Fruit fly (Drosophila melanogaster) whole organism, embryonic: Measurements from ENCODE around the gene Sk2.

Experiments
- Blimp-1 ChIP-seq: fragments of 200-800 bp; sonication (Bioruptor generic); optimal IDR thresholded peaks from 3 replicates; lab custom pipeline; 2018; ENCODE audit warnings: missing biosample characterization, missing genetic modification characterization, mild to moderate bottlenecking, moderate library complexity, missing genetic modification reagents
- CG10147 ChIP-seq: fragments of 200-800 bp; sonication (Bioruptor generic); optimal IDR thresholded peaks from 2 replicates; lab custom pipeline; 2019; ENCODE audit warnings: missing biosample characterization, mild to moderate bottlenecking, missing genetic modification characterization, moderate library complexity
- CG10209 ChIP-seq: fragments of 200-800 bp; sonication (Bioruptor generic); optimal IDR thresholded peaks from 3 replicates; lab custom pipeline; 2017; ENCODE audit warnings: missing biosample characterization, mild to moderate bottlenecking, missing genetic modification characterization, missing genetic modification reagents
- CG10267 ChIP-seq: fragments of 200-800 bp; sonication (Bioruptor generic); optimal IDR thresholded peaks from 2 replicates; lab custom pipeline; 2018; ENCODE audit warnings: missing biosample characterization, mild to moderate bottlenecking, missing genetic modification characterization, moderate library complexity
- CG10654 ChIP-seq: fragments of 200-800 bp; sonication (Bioruptor generic); optimal IDR thresholded peaks from 2 replicates; lab custom pipeline; 2016; ENCODE audit warnings: missing biosample characterization, missing genetic modification characterization
- CG11504 ChIP-seq: fragments of 200-800 bp; sonication (Bioruptor generic); optimal IDR thresholded peaks from 3 replicates; lab custom pipeline; 2019; ENCODE audit warnings: missing biosample characterization, mild to moderate bottlenecking, missing genetic modification characterization, moderate library complexity
- CG11695 ChIP-seq: fragments of 200-800 bp; sonication (Bioruptor generic); IDR thresholded peaks from 3 replicates; pipeline ENCODE4 v1.3.6; 2022; ENCODE audit warnings: missing biosample characterization, missing genetic modification characterization
- CG13287 ChIP-seq: fragments of 200-800 bp; sonication (Bioruptor generic); IDR thresholded peaks from 2 replicates; pipeline ENCODE4 v1.3.6; 2022; ENCODE audit warnings: missing biosample characterization, missing genetic modification characterization; ENCODE audit not compliant: partially characterized antibody
- CG14441 ChIP-seq: fragments of 200-800 bp; sonication (Bioruptor generic); IDR thresholded peaks from 2 replicates; pipeline ENCODE4 v1.3.6; 2022; ENCODE audit warnings: missing biosample characterization, missing genetic modification characterization
- CG1529 ChIP-seq: fragments of 200-800 bp; sonication (Bioruptor generic); optimal IDR thresholded peaks from 3 replicates; lab custom pipeline; 2018; ENCODE audit warnings: missing biosample characterization, missing genetic modification characterization
- CG15514 ChIP-seq: fragments of 200-800 bp; sonication (Bioruptor generic); optimal IDR thresholded peaks from 3 replicates; lab custom pipeline; 2017; ENCODE audit warnings: missing biosample characterization, missing genetic modification characterization, mild to moderate bottlenecking, moderate library complexity, missing genetic modification reagents
- CG18599 ChIP-seq: fragments of 200-800 bp; sonication (Bioruptor generic); optimal IDR thresholded peaks from 3 replicates; lab custom pipeline; 2017; ENCODE audit warnings: missing biosample characterization, missing genetic modification characterization, mild to moderate bottlenecking, moderate library complexity, missing genetic modification reagents
- CG2199 ChIP-seq: fragments of 200-800 bp; sonication (Bioruptor generic); IDR thresholded peaks from 3 replicates; pipeline ENCODE4 v1.3.6; 2022; ENCODE audit warnings: missing biosample characterization, missing genetic modification characterization
- CG2875 ChIP-seq: fragments of 200-800 bp; sonication (Bioruptor generic); optimal IDR thresholded peaks from 2 replicates; lab custom pipeline; 2017; ENCODE audit warnings: missing biosample characterization, mild to moderate bottlenecking, missing genetic modification characterization, missing genetic modification reagents
- CG34376 ChIP-seq: fragments of 200-800 bp; sonication (Bioruptor generic); optimal IDR thresholded peaks from 2 replicates; lab custom pipeline; 2018; ENCODE audit warnings: missing biosample characterization, mild to moderate bottlenecking, missing genetic modification characterization
- CG3995 ChIP-seq: fragments of 200-800 bp; sonication (Bioruptor generic); optimal IDR thresholded peaks from 3 replicates; lab custom pipeline; 2016; ENCODE audit warnings: missing biosample characterization, missing genetic modification characterization
- CG4328 ChIP-seq: fragments of 200-800 bp; sonication (Bioruptor generic); optimal IDR thresholded peaks from 3 replicates; lab custom pipeline; 2017; ENCODE audit warnings: missing biosample characterization, missing genetic modification reagents, missing genetic modification characterization
- CG5953 ChIP-seq: fragments of 200-800 bp; sonication (Bioruptor generic); IDR thresholded peaks from 2 replicates; pipeline ENCODE4 v1.3.6; 2022; ENCODE audit warnings: missing biosample characterization, missing genetic modification characterization
- CG6272 ChIP-seq: fragments of 200-800 bp; sonication (Bioruptor generic); IDR thresholded peaks from 2 replicates; pipeline ENCODE4 v1.3.6; 2022; ENCODE audit warnings: missing biosample characterization, missing genetic modification characterization
- CG8478 ChIP-seq: fragments of >200 bp; optimal IDR thresholded peaks from 2 replicates; lab custom pipeline; 2018
- CTCF ChIP-seq: fragments of 200-800 bp; sonication (Bioruptor generic); optimal IDR thresholded peaks from 2 replicates; lab custom pipeline; 2017; ENCODE audit warnings: missing biosample characterization, mild to moderate bottlenecking, missing genetic modification characterization, moderate library complexity
- Doc3 ChIP-seq: fragments of 200-800 bp; sonication (Bioruptor generic); IDR thresholded peaks from 3 replicates; pipeline ENCODE4 v1.3.6; 2022; ENCODE audit warnings: missing biosample characterization, missing genetic modification characterization; ENCODE audit not compliant: partially characterized antibody
- ERR ChIP-seq: fragments of 200-800 bp; sonication (Bioruptor generic); optimal IDR thresholded peaks from 2 replicates; lab custom pipeline; 2016; ENCODE audit warnings: missing biosample characterization, missing genetic modification characterization
- Ets65A ChIP-seq: fragments of 200-800 bp; sonication (Bioruptor generic); peaks from one replicate; lab custom pipeline; 2016; ENCODE audit warnings: missing biosample characterization, missing genetic modification characterization
- HLH54F ChIP-seq: fragments of 200-800 bp; sonication (Bioruptor generic); optimal IDR thresholded peaks from 3 replicates; lab custom pipeline; 2016; ENCODE audit warnings: missing biosample characterization, missing genetic modification characterization
- MTF-1 ChIP-seq: fragments of 200-800 bp; sonication (Bioruptor generic); optimal IDR thresholded peaks from 2 replicates; lab custom pipeline; 2018; ENCODE audit warnings: missing biosample characterization, mild to moderate bottlenecking, missing genetic modification characterization, borderline replicate concordance
- Myb ChIP-seq: fragments of 200-800 bp; sonication (Bioruptor generic); optimal IDR thresholded peaks from 2 replicates; lab custom pipeline; 2016; ENCODE audit warnings: missing biosample characterization, missing genetic modification characterization
- Neu2 ChIP-seq: fragments of 200-800 bp; sonication (Bioruptor generic); optimal IDR thresholded peaks from 3 replicates; lab custom pipeline; 2016; ENCODE audit warnings: missing biosample characterization, missing genetic modification characterization, borderline replicate concordance
- Poxn ChIP-seq: fragments of 200-800 bp; sonication (Bioruptor generic); IDR thresholded peaks from 2 replicates; pipeline ENCODE4 v1.3.6; 2022; ENCODE audit warnings: missing biosample characterization, missing genetic modification characterization
- Ptx1 ChIP-seq: fragments of 200-800 bp; sonication (Bioruptor generic); IDR thresholded peaks from 2 replicates; pipeline ENCODE4 v1.3.6; 2022; ENCODE audit warnings: missing biosample characterization, missing genetic modification characterization
- Vsx1 ChIP-seq: fragments of 200-800 bp; sonication (Bioruptor generic); optimal IDR thresholded peaks from 2 replicates; lab custom pipeline; 2017; ENCODE audit warnings: missing biosample characterization, mild to moderate bottlenecking, missing genetic modification characterization, missing genetic modification reagents
- ato ChIP-seq: fragments of 200-800 bp; sonication (Bioruptor generic); IDR thresholded peaks from 2 replicates; pipeline ENCODE4 v1.3.6; 2022; ENCODE audit warnings: missing biosample characterization, missing genetic modification characterization; ENCODE audit not compliant: partially characterized antibody
- btn ChIP-seq: fragments of 200-800 bp; sonication (Bioruptor generic); optimal IDR thresholded peaks from 2 replicates; lab custom pipeline; 2016; ENCODE audit warnings: missing biosample characterization, missing genetic modification characterization
- da ChIP-seq: fragments of 200-800 bp; sonication (Bioruptor generic); optimal IDR thresholded peaks from 2 replicates; lab custom pipeline; 2016; ENCODE audit warnings: missing biosample characterization, missing genetic modification characterization
- dysf ChIP-seq: fragments of 200-800 bp; sonication (Bioruptor generic); IDR thresholded peaks from 3 replicates; pipeline ENCODE4 v1.3.6; 2022; ENCODE audit warnings: missing biosample characterization, missing genetic modification characterization
- gfzf ChIP-seq: fragments of 200-800 bp; sonication (Bioruptor generic); optimal IDR thresholded peaks from 2 replicates; lab custom pipeline; 2016; ENCODE audit warnings: missing biosample characterization, mild to moderate bottlenecking, missing genetic modification characterization, moderate library complexity
- grau ChIP-seq: fragments of 200-800 bp; optimal IDR thresholded peaks from 3 replicates; lab custom pipeline; 2019; ENCODE audit warnings: missing biosample characterization, mild to moderate bottlenecking, missing genetic modification characterization, moderate library complexity
- jumu ChIP-seq: fragments of 200-800 bp; sonication (Bioruptor generic); optimal IDR thresholded peaks from 3 replicates; lab custom pipeline; 2016; ENCODE audit warnings: missing biosample characterization, missing genetic modification characterization
- kay ChIP-seq: fragments of 200-800 bp; sonication (Bioruptor generic); optimal IDR thresholded peaks from 2 replicates; lab custom pipeline; 2016; ENCODE audit warnings: missing biosample characterization, missing genetic modification characterization
- mirr ChIP-seq: fragments of 200-800 bp; sonication (Bioruptor generic); optimal IDR thresholded peaks from 3 replicates; lab custom pipeline; 2018; ENCODE audit warnings: missing biosample characterization, mild to moderate bottlenecking, missing genetic modification characterization
- org-1 ChIP-seq: fragments of 200-800 bp; sonication (Bioruptor generic); optimal IDR thresholded peaks from 2 replicates; lab custom pipeline; 2017; ENCODE audit warnings: missing biosample characterization, missing genetic modification characterization
- peb ChIP-seq: fragments of 200-800 bp; sonication (Bioruptor generic); IDR thresholded peaks from 2 replicates; pipeline ENCODE4 v1.3.6; 2022; ENCODE audit warnings: missing biosample characterization, missing genetic modification characterization
- pho ChIP-seq: fragments of 200-800 bp; sonication (Bioruptor generic); optimal IDR thresholded peaks from 2 replicates; lab custom pipeline; 2016; ENCODE audit warnings: missing biosample characterization, missing genetic modification characterization
- pnt ChIP-seq: fragments of 200-800 bp; sonication (Bioruptor generic); optimal IDR thresholded peaks from 3 replicates; lab custom pipeline; 2016; ENCODE audit warnings: missing biosample characterization, missing genetic modification characterization
- stwl ChIP-seq: fragments of 200-800 bp; sonication (Bioruptor generic); optimal IDR thresholded peaks from 3 replicates; lab custom pipeline; 2018; ENCODE audit warnings: missing biosample characterization, mild to moderate bottlenecking, missing genetic modification characterization, moderate library complexity
- vnd ChIP-seq: fragments of 200-800 bp; sonication (Bioruptor generic); IDR thresholded peaks from 3 replicates; pipeline ENCODE4 v1.3.6; 2022; ENCODE audit warnings: missing biosample characterization, missing genetic modification characterization; ENCODE audit not compliant: partially characterized antibody

Sk2 gene

DNA sequence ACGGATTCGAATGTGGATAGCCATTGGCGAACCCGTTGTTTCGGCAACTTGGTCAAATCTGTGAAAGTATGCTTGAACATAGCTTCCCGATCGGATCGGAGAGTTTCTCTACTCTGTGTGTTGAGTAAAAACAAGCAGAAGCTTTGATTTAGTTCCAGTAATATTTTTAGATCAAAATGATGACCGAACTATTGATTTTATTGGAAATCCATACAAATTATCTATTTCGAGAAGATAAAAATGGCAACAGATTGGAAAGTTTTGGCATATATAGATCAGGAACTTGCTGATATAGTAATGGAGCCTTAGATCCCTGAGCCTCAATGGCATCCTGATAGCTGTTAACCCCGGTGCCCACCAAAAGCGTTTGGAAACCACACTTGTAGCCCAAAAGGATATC is 30.9 kb upstream of the Sk2 start, which contains the start of gene CG32488 (continued):
- TF ChIP-seq da (no peak), Neu2 (GFP tag; lab: Kevin White, UChicago) (no peak), CG14441 (GFP tag; lab: Robert Waterston, UW) (no peak), stwl (no peak), kay (no peak), btn (GFP tag; lab: Kevin White, UChicago) (no peak), jumu (GFP tag; lab: Kevin White, UChicago) (no peak)

dm6 chr3L:3017156-3017555 is 29.7 kb upstream of the Sk2 start, which contains the start of gene CG32487:
CG32487 (minus strand) TSS chr3L:3017256.
- TF ChIP-seq ato (GFP tag; lab: Robert Waterston, UW): no peak
- TF ChIP-seq vnd (GFP tag; lab: Robert Waterston, UW): no peak
- no peak for TF ChIP-seq CG2199
- TF ChIP-seq CG5953 (GFP tag; lab: Robert Waterston, UW): no peak
- no peak for TF ChIP-seq MTF-1 (GFP tag; lab: Kevin White, UChicago)
- TF ChIP-seq pnt: no peak
- no peak for TF ChIP-seq CG2875 (GFP tag; lab: Kevin White, UChicago)
- no peak for TF ChIP-seq CG13287 (GFP tag; lab: Robert Waterston, UW)
- no peak for TF ChIP-seq HLH54F (GFP tag; lab: Kevin White, UChicago)
- no peak for TF ChIP-seq Doc3 (GFP tag; lab: Robert Waterston, UW)
- TF ChIP-seq CG4328: no peak
- TF ChIP-seq ERR (GFP tag; lab: Kevin White, UChicago): no peak
- no peak for TF ChIP-seq CG10209 (GFP tag; lab: Kevin White, UChicago)
- TF ChIP-seq org-1 (GFP tag; lab: Kevin White, UChicago): no peak
- no peak for TF ChIP-seq CG10654
- no peak for TF ChIP-seq CG11695

DNA sequence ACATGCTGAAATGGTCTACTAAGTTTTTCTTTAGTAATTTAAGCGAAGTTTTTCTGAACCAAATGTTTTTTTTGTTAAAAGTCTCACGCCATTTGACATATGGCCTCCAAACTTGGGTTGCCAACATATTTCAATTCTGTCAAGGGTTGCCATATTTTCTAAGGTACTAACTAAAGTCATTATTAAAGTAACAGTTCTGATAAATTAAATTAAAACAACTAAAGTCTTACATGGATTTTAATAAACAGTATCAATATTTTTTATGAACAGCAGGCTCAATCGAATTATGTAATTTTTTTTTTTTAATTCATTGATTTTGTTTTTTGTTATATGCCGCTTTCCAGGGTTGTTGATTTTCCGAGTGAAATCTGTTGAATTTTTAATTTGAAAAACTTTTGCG is 20.5 kb upstream of the Sk2 start, which contains the start of gene aly:
Gene aly (minus strand): TSS at position 101 of the 400 bp plus-strand sequence.
- TF ChIP-seq Ets65A (GFP tag; lab: Kevin White, UChicago): peak; percentile 31
- no peak for TF ChIP-seq peb (GFP tag; lab: Robert Waterston, UW)

DNA sequence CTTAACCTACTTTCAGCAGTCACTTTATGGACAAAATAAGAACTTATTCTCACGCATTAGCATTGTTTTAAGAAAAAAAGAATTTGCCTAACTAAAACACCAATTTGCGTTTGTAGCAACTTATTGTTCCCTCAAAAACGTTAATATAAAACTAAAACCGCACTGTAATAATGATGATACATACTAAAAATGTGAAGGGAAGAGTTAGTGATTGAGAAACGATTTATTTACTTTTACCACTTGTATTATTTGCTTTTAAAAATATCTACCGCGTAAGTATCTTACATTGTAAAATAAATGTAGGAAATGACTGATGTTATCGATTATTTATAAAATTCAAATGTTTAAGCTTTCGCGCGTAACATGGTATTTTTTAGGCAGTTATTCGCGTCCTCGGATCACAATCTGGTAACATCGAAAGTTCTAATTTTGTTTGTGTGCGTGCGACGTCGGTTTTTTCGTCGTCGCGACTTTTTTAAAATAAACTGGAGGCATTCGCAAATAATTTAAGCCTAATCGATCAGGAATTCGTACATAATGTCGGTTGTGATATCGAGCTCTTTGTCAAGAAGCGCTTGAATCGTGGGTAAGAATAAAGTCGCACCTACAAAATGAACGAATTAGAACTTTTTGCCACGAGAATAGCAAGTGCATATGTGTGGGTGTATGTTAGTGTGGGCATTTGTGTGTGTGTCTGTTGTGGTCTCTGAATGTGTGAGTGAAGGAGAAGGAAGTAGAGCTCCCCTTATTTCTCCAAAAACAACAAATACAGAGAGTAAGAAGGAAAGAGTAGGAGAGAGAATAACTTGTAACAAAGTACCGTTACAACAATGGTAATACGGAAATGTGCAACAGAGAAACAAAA is 11.9 kb upstream of the Sk2 start, which contains the start of gene CG2162:
Gene CG2162 (plus strand): TSS at position 418 of the 865 bp plus-strand sequence.
- TF ChIP-seq CG11504 (peak; percentile 6), CG13287 (GFP tag; lab: Robert Waterston, UW) (peak; percentile 32; the same call in 1 of the 2 replicates), grau (no peak), CG15514 (peak; percentile 28), CG18599 (GFP tag; lab: Kevin White, UChicago) (no peak), Poxn (GFP tag; lab: Robert Waterston, UW) (no peak), Vsx1 (GFP tag; lab: Kevin White, UChicago) (no peak), Myb (GFP tag; lab: Kevin White, UChicago) (peak; percentile 27), CG10267 (tag; lab: Kevin White, UChicago) (peak; percentile 13), mirr (peak; percentile 5), Ptx1 (GFP tag; lab: Robert Waterston, UW) (no peak), CG34376 (GFP tag; lab: Kevin White, UChicago) (peak; percentile 17), Blimp-1 (no peak), gfzf (peak; percentile 84), CG6272 (no peak), CG8478 (lab: Kevin White, UChicago) (peak; percentile 89), CG3995 (peak; percentile 1), pho (GFP tag; lab: Kevin White, UChicago) (no peak), CG1529 (no peak), CTCF (peak; percentile 23), dysf (no peak), CG10147 (peak; percentile 36)
